Fruit fly (Drosophila melanogaster) whole organism, embryonic: ENCODE measurements around the gene CG43815.

Source experiments
- Bgb ChIP-seq: fragments of 200-800 bp; sonication (Bioruptor generic); IDR thresholded peaks from 2 replicates; pipeline ENCODE4 v1.3.6; 2022; ENCODE audit warnings: missing biosample characterization, missing genetic modification characterization; ENCODE audit not compliant: partially characterized antibody
- Blimp-1 ChIP-seq: fragments of 200-800 bp; sonication (Bioruptor generic); optimal IDR thresholded peaks from 3 replicates; lab custom pipeline; 2018; ENCODE audit warnings: missing biosample characterization, missing genetic modification characterization, mild to moderate bottlenecking, moderate library complexity, missing genetic modification reagents
- CG10431 ChIP-seq: fragments of 200-800 bp; sonication (Bioruptor generic); optimal IDR thresholded peaks from 3 replicates; lab custom pipeline; 2018; ENCODE audit warnings: missing biosample characterization, mild to moderate bottlenecking, missing genetic modification characterization
- CG10959 ChIP-seq: fragments of 200-800 bp; sonication (Bioruptor generic); IDR thresholded peaks from 2 replicates; pipeline ENCODE4 v1.3.6; 2022; ENCODE audit warnings: missing biosample characterization, missing genetic modification characterization
- CG11247 ChIP-seq: fragments of 200-800 bp; sonication (Bioruptor generic); IDR thresholded peaks from 2 replicates; pipeline ENCODE4 v1.3.6; 2022; ENCODE audit warnings: missing biosample characterization, missing genetic modification characterization
- CG11456 ChIP-seq: fragments of 200-800 bp; sonication (Bioruptor generic); IDR thresholded peaks from 3 replicates; pipeline ENCODE4 v1.3.6; 2022; ENCODE audit warnings: missing biosample characterization, missing genetic modification characterization
- CG11723 ChIP-seq: fragments of 200-800 bp; sonication (Bioruptor generic); optimal IDR thresholded peaks from 2 replicates; lab custom pipeline; 2017; ENCODE audit warnings: missing biosample characterization, mild to moderate bottlenecking, missing genetic modification characterization
- CG13296 ChIP-seq: fragments of 200-800 bp; sonication (Bioruptor generic); optimal IDR thresholded peaks from 3 replicates; lab custom pipeline; 2018; ENCODE audit warnings: missing biosample characterization, mild to moderate bottlenecking, missing genetic modification characterization
- CG13894 ChIP-seq: fragments of 200-800 bp; sonication (Bioruptor generic); optimal IDR thresholded peaks from 3 replicates; lab custom pipeline; 2018; ENCODE audit warnings: missing biosample characterization, mild to moderate bottlenecking, missing genetic modification characterization, moderate library complexity
- CG15514 ChIP-seq: fragments of 200-800 bp; sonication (Bioruptor generic); optimal IDR thresholded peaks from 3 replicates; lab custom pipeline; 2017; ENCODE audit warnings: missing biosample characterization, missing genetic modification characterization, mild to moderate bottlenecking, moderate library complexity, missing genetic modification reagents
- CG2129 ChIP-seq: fragments of 200-800 bp; sonication (Bioruptor generic); IDR thresholded peaks from 2 replicates; pipeline ENCODE4 v1.3.6; 2022; ENCODE audit warnings: missing biosample characterization, missing genetic modification characterization; ENCODE audit not compliant: partially characterized antibody
- CG3847 ChIP-seq: fragments of 200-800 bp; sonication (Bioruptor generic); IDR thresholded peaks from 2 replicates; pipeline ENCODE4 v1.3.6; 2022; ENCODE audit warnings: missing biosample characterization, missing genetic modification characterization
- CG4424 ChIP-seq: fragments of 200-800 bp; sonication (Bioruptor generic); optimal IDR thresholded peaks from 3 replicates; lab custom pipeline; 2016; ENCODE audit warnings: missing biosample characterization, missing genetic modification characterization
- CG4854 ChIP-seq: fragments of 200-800 bp; sonication (Bioruptor generic); optimal IDR thresholded peaks from 2 replicates; lab custom pipeline; 2016; ENCODE audit warnings: missing biosample characterization, missing genetic modification characterization, inconsistent platforms
- CG5245 ChIP-seq: fragments of 200-800 bp; sonication (Bioruptor generic); optimal IDR thresholded peaks from 3 replicates; lab custom pipeline; 2016; ENCODE audit warnings: missing biosample characterization, missing genetic modification characterization
- CG6689 ChIP-seq: fragments of 200-800 bp; sonication (Bioruptor generic); IDR thresholded peaks from 2 replicates; pipeline ENCODE4 v1.3.6; 2022; ENCODE audit warnings: missing biosample characterization, missing genetic modification characterization
- CG6813 ChIP-seq: fragments of 200-800 bp; sonication (Bioruptor generic); optimal IDR thresholded peaks from 2 replicates; lab custom pipeline; 2017; ENCODE audit warnings: missing biosample characterization, missing genetic modification characterization, mild to moderate bottlenecking, moderate library complexity, missing genetic modification reagents
- CG7556 ChIP-seq: fragments of 200-800 bp; sonication (Bioruptor generic); optimal IDR thresholded peaks from 2 replicates; lab custom pipeline; 2017; ENCODE audit warnings: missing biosample characterization, mild to moderate bottlenecking, missing genetic modification characterization
- CG7839 ChIP-seq: fragments of 200-800 bp; sonication (Bioruptor generic); optimal IDR thresholded peaks from 3 replicates; lab custom pipeline; 2018; ENCODE audit warnings: missing biosample characterization, mild to moderate bottlenecking, missing genetic modification characterization, moderate library complexity
- CG9797 ChIP-seq: fragments of 200-800 bp; sonication (Bioruptor generic); optimal IDR thresholded peaks from 3 replicates; lab custom pipeline; 2018; ENCODE audit warnings: missing biosample characterization, mild to moderate bottlenecking, missing genetic modification characterization
- CG9876 ChIP-seq: fragments of 200-800 bp; sonication (Bioruptor generic); optimal IDR thresholded peaks from 2 replicates; lab custom pipeline; 2016; ENCODE audit warnings: missing biosample characterization, missing genetic modification characterization
- CTCF ChIP-seq: fragments of 200-800 bp; sonication (Bioruptor generic); optimal IDR thresholded peaks from 2 replicates; lab custom pipeline; 2017; ENCODE audit warnings: missing biosample characterization, mild to moderate bottlenecking, missing genetic modification characterization, moderate library complexity
- CoRest ChIP-seq: fragments of 200-800 bp; sonication (Bioruptor generic); optimal IDR thresholded peaks from 3 replicates; lab custom pipeline; 2018; ENCODE audit warnings: missing biosample characterization, mild to moderate bottlenecking, missing genetic modification characterization, moderate library complexity
- Deaf1 ChIP-seq: fragments of 200-800 bp; optimal IDR thresholded peaks from 3 replicates; lab custom pipeline; 2019; ENCODE audit warnings: missing biosample characterization, mild to moderate bottlenecking, missing genetic modification characterization, moderate library complexity
- Dref ChIP-seq: fragments of 200-800 bp; sonication (Bioruptor generic); IDR thresholded peaks from 2 replicates; pipeline ENCODE4 v1.3.6; 2022; ENCODE audit warnings: missing biosample characterization, missing genetic modification characterization
- Eip74EF ChIP-seq, 2 experiments: fragments of 200-800 bp in 1 of 2; fragments of >200 bp in 1 of 2; sonication (Bioruptor generic) in 1 of 2; optimal IDR thresholded peaks; 2 replicates each; lab custom pipeline; 2017 to 2019; ENCODE audit warnings: missing biosample characterization in 2 of 2, missing genetic modification characterization in 2 of 2, mild to moderate bottlenecking in 1 of 2, moderate library complexity in 1 of 2
- H15 ChIP-seq: fragments of 200-800 bp; sonication (Bioruptor generic); IDR thresholded peaks from 3 replicates; pipeline ENCODE4 v1.3.6; 2022; ENCODE audit warnings: missing biosample characterization, missing genetic modification characterization
- HLH3B ChIP-seq: fragments of 200-800 bp; sonication (Bioruptor generic); IDR thresholded peaks from 2 replicates; pipeline ENCODE4 v1.3.6; 2022; ENCODE audit warnings: missing biosample characterization, missing genetic modification characterization
- Hr3 ChIP-seq: fragments of 200-800 bp; sonication (Bioruptor generic); optimal IDR thresholded peaks from 3 replicates; lab custom pipeline; 2016; ENCODE audit warnings: missing biosample characterization, missing genetic modification characterization
- Nf-YB ChIP-seq: fragments of 200-800 bp; sonication (Bioruptor generic); optimal IDR thresholded peaks from 3 replicates; lab custom pipeline; 2019; ENCODE audit warnings: missing biosample characterization, mild to moderate bottlenecking, missing genetic modification characterization, moderate library complexity
- NfI ChIP-seq: fragments of 200-800 bp; sonication (Bioruptor generic); optimal IDR thresholded peaks from 3 replicates; lab custom pipeline; 2018; ENCODE audit warnings: missing biosample characterization, mild to moderate bottlenecking, missing genetic modification characterization, moderate library complexity
- Optix ChIP-seq: fragments of 200-800 bp; sonication (Bioruptor generic); IDR thresholded peaks from 3 replicates; pipeline ENCODE4 v1.3.6; 2022; ENCODE audit warnings: missing biosample characterization, missing genetic modification characterization
- Ptx1 ChIP-seq: fragments of 200-800 bp; sonication (Bioruptor generic); IDR thresholded peaks from 2 replicates; pipeline ENCODE4 v1.3.6; 2022; ENCODE audit warnings: missing biosample characterization, missing genetic modification characterization
- Side ChIP-seq: fragments of 200-800 bp; sonication (Bioruptor generic); optimal IDR thresholded peaks from 2 replicates; lab custom pipeline; 2016; ENCODE audit warnings: missing biosample characterization, missing genetic modification characterization
- Stat92E ChIP-seq, 3 experiments: fragments of >200 bp in 2 of 3; fragments of 200-800 bp in 1 of 3; sonication (Bioruptor generic) in 1 of 3; optimal IDR thresholded peaks; 2 replicates each; lab custom pipeline; 2017 to 2019; ENCODE audit warnings: missing biosample characterization in 3 of 3, missing genetic modification characterization in 3 of 3, mild to moderate bottlenecking in 1 of 3, moderate library complexity in 1 of 3
- Taf1 ChIP-seq: fragments of 200-800 bp; sonication (Bioruptor generic); IDR thresholded peaks from 2 replicates; pipeline ENCODE4 v1.3.6; 2022; ENCODE audit warnings: missing biosample characterization, missing genetic modification characterization
- ac ChIP-seq: fragments of 200-800 bp; sonication (Bioruptor generic); optimal IDR thresholded peaks from 3 replicates; lab custom pipeline; 2017; ENCODE audit warnings: missing biosample characterization, mild to moderate bottlenecking, missing genetic modification characterization
- cad ChIP-seq: fragments of >200 bp; optimal IDR thresholded peaks from 2 replicates; lab custom pipeline; 2017; ENCODE audit warnings: missing biosample characterization, missing genetic modification characterization
- eyg ChIP-seq: fragments of 200-800 bp; sonication (Bioruptor generic); optimal IDR thresholded peaks from 3 replicates; lab custom pipeline; 2016; ENCODE audit warnings: missing biosample characterization, missing genetic modification characterization
- fru ChIP-seq: fragments of >200 bp; optimal IDR thresholded peaks from 2 replicates; lab custom pipeline; 2017
- grn ChIP-seq: fragments of 200-800 bp; sonication (Bioruptor generic); optimal IDR thresholded peaks from 3 replicates; lab custom pipeline; 2017; ENCODE audit warnings: missing biosample characterization, missing genetic modification characterization
- gsb ChIP-seq: fragments of 200-800 bp; sonication (Bioruptor generic); IDR thresholded peaks from 2 replicates; pipeline ENCODE4 v1.3.6; 2022; ENCODE audit warnings: missing biosample characterization, missing genetic modification characterization
- lbe ChIP-seq: fragments of 200-800 bp; sonication (Bioruptor generic); optimal IDR thresholded peaks from 2 replicates; lab custom pipeline; 2016; ENCODE audit warnings: missing biosample characterization, mild to moderate bottlenecking, missing genetic modification characterization
- nom ChIP-seq: fragments of 200-800 bp; sonication (Bioruptor generic); optimal IDR thresholded peaks from 2 replicates; lab custom pipeline; 2017; ENCODE audit warnings: missing biosample characterization, missing genetic modification characterization, mild to moderate bottlenecking, moderate library complexity, missing genetic modification reagents
- phol ChIP-seq: fragments of 200-800 bp; sonication (Bioruptor generic); optimal IDR thresholded peaks from 3 replicates; lab custom pipeline; 2018; ENCODE audit warnings: missing biosample characterization, mild to moderate bottlenecking, missing genetic modification characterization, moderate library complexity
- pros ChIP-seq: fragments of 200-800 bp; sonication (Bioruptor generic); optimal IDR thresholded peaks from 3 replicates; lab custom pipeline; 2019; ENCODE audit warnings: missing biosample characterization, mild to moderate bottlenecking, missing genetic modification characterization, moderate library complexity
- sc ChIP-seq, 3 experiments: fragments of >200 bp in 2 of 3; fragments of 200-800 bp in 1 of 3; sonication (Bioruptor generic) in 1 of 3; optimal IDR thresholded peaks; 2 replicates in 2 of 3; 3 replicates in 1 of 3; lab custom pipeline; 2017; ENCODE audit warnings: mild to moderate bottlenecking in 1 of 3, missing biosample characterization in 1 of 3, missing genetic modification characterization in 1 of 3, missing genetic modification reagents in 1 of 3
- scrt ChIP-seq: fragments of 200-800 bp; sonication (Bioruptor generic); optimal IDR thresholded peaks from 2 replicates; lab custom pipeline; 2018; ENCODE audit warnings: missing biosample characterization, mild to moderate bottlenecking, missing genetic modification characterization, moderate library complexity
- slou ChIP-seq: fragments of 200-800 bp; sonication (Bioruptor generic); optimal IDR thresholded peaks from 3 replicates; lab custom pipeline; 2016; ENCODE audit warnings: missing biosample characterization, missing genetic modification characterization
- tin ChIP-seq: fragments of 200-800 bp; sonication (Bioruptor generic); optimal IDR thresholded peaks from 3 replicates; lab custom pipeline; 2016; ENCODE audit warnings: missing biosample characterization, missing genetic modification characterization

Gene CG43815

DNA sequence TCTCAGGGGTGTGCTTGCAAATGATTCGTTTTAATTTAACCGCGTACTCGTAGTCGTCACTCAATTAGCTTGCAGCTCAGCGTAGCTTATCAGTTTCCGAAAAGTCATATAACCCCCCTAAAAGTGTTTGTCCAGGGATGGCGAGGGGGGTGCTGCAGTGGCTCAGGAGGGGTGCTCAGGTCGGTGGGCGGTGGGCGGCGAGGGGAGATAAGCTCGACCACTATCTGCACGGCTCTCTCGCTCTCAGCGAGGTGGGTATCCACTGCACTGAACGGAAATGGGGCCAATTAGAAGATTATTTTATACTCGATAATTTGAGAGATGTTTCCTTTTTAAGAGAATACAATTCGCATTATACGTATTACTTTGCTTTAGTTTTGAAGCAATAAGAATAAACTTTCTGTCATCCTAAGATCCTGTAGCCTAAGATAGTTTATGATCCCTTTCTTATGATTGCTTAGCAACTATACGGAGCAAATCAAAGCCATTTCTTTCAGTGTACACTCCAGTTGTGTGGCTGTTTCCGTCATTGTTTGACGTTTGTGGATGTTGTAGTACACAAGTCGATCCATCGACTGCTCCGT is 2.7 kb upstream of the CG43815 start:
- TF ChIP-seq Eip74EF (GFP tag; optimal IDR thresholded peaks at IDR 0.05; lab: Kevin White, UChicago) (peak in 1 of 2 experiments; percentile 55), scrt (GFP tag; lab: Kevin White, UChicago) (peak; percentile 19), nom (GFP tag; lab: Kevin White, UChicago) (no peak), Bgb (GFP tag; lab: Robert Waterston, UW) (no peak), Hr3 (GFP tag; lab: Kevin White, UChicago) (peak; percentile 54), CG13894 (tag; lab: Kevin White, UChicago) (no peak), CG9797 (no peak), CG3847 (GFP tag; lab: Robert Waterston, UW) (peak; percentile 53; the same call in 1 of the 2 replicates), sc (optimal IDR thresholded peaks at IDR 0.05; lab: Kevin White, UChicago) (no peak), sc (GFP tag; optimal IDR thresholded peaks at IDR 0.05; lab: Kevin White, UChicago) (peak; percentile 72), CG10959 (GFP tag; lab: Robert Waterston, UW) (no peak), Taf1 (GFP tag; lab: Robert Waterston, UW) (no peak; the same call in 1 of the 2 replicates), lbe (GFP tag; lab: Kevin White, UChicago) (no peak), CG11247 (GFP tag; lab: Robert Waterston, UW) (no peak), CG15514 (no peak), eyg (GFP tag; lab: Kevin White, UChicago) (no peak), Deaf1 (tag; lab: Kevin White, UChicago) (no peak), Blimp-1 (peak; percentile 66), CG11456 (GFP tag; lab: Robert Waterston, UW) (no peak), gsb (no peak), tin (GFP tag; lab: Kevin White, UChicago) (peak; percentile 39), CG6813 (no peak), CG4854 (no peak), CG7839 (tag; lab: Kevin White, UChicago) (peak; percentile 78), grn (GFP tag; lab: Kevin White, UChicago) (no peak), ac (GFP tag; lab: Kevin White, UChicago) (no peak), CG9876 (GFP tag; lab: Kevin White, UChicago) (no peak), CG4424 (GFP tag; lab: Kevin White, UChicago) (peak; percentile 56), CG13296 (GFP tag; lab: Kevin White, UChicago) (peak; percentile 18), CTCF (GFP tag; lab: Kevin White, UChicago) (no peak), CG2129 (GFP tag; lab: Robert Waterston, UW) (no peak), fru (lab: Kevin White, UChicago) (no peak), H15 (GFP tag; lab: Robert Waterston, UW) (no peak; the same call in 2 of the 3 replicates), CG11723 (peak; percentile 38), phol (tag; lab: Kevin White, UChicago) (peak; percentile 83), cad (GFP tag; lab: Kevin White, UChicago) (no peak), slou (no peak), Stat92E (GFP tag; optimal IDR thresholded peaks at IDR 0.05; lab: Kevin White, UChicago) (no peak), CG5245 (GFP tag; lab: Kevin White, UChicago) (peak; percentile 46), Side (peak; percentile 41), NfI (GFP tag; lab: Kevin White, UChicago) (peak; percentile 66), Dref (GFP tag; lab: Robert Waterston, UW) (no peak), Nf-YB (GFP tag; lab: Kevin White, UChicago) (no peak), CG6689 (GFP tag; lab: Robert Waterston, UW) (peak; percentile 69), CG10431 (GFP tag; lab: Kevin White, UChicago) (no peak), HLH3B (peak; percentile 66; the same call in 1 of the 2 replicates), CG7556 (peak; percentile 27), Optix (GFP tag; lab: Robert Waterston, UW) (peak; percentile 47; the same call in 2 of the 3 replicates), CoRest (tag; lab: Kevin White, UChicago) (peak; percentile 82), pros (GFP tag; lab: Kevin White, UChicago) (no peak), Ptx1 (GFP tag; lab: Robert Waterston, UW) (peak; percentile 80)
